Worm (Caenorhabditis elegans): ENCODE results near the gene nas-38.

The nas-38 gene

ce11 chrX:535728-536127 lies 22.2 kb upstream of the nas-38 start, which contains the start of gene F28C10.3 (continued):
- TF ChIP-seq eyg-1 (tag; optimal IDR thresholded peaks at IDR 0.05) (no peak), T23F11.4 (GFP tag; optimal IDR thresholded peaks at IDR 0.05) (no peak), ceh-24 (tag; optimal IDR thresholded peaks at IDR 0.05) (no peak), sox-2 (GFP tag; IDR thresholded peaks at IDR 0.05) (no peak), nfya-1 (tag; optimal IDR thresholded peaks at IDR 0.05) (peak; percentile 81), hlh-6 (tag; optimal IDR thresholded peaks at IDR 0.05) (no peak), lin-11 (tag; optimal IDR thresholded peaks at IDR 0.05) (no peak), pros-1 (tag; optimal IDR thresholded peaks at IDR 0.05) (peak; percentile 2), dve-1 (tag; optimal IDR thresholded peaks at IDR 0.05) (peak; percentile 33), pha-4 (tag; optimal IDR thresholded peaks at IDR 0.05) (no peak), ceh-45 (GFP tag; IDR thresholded peaks at IDR 0.05) (no peak), unc-55 (GFP tag; optimal IDR thresholded peaks at IDR 0.05) (peak; percentile 91), dmd-4 (tag; optimal IDR thresholded peaks at IDR 0.05; ENCODE audit: borderline replicate concordance) (peak; percentile 11), ets-4 (tag; optimal IDR thresholded peaks at IDR 0.05) (no peak), fax-1 (tag; optimal IDR thresholded peaks at IDR 0.05) (no peak), C38D4.7 (GFP tag; optimal IDR thresholded peaks at IDR 0.05) (no peak), nhr-11 (tag; optimal IDR thresholded peaks at IDR 0.05) (no peak), elt-4 (tag; optimal IDR thresholded peaks at IDR 0.05) (no peak), syd-9 (tag; optimal IDR thresholded peaks at IDR 0.05) (no peak), ceh-18 (tag; optimal IDR thresholded peaks at IDR 0.05) (peak; percentile 58), ceh-19 (GFP tag; optimal IDR thresholded peaks at IDR 0.05) (no peak), unc-3 (GFP tag; conservative IDR thresholded peaks at IDR 0.05) (no peak), unc-3 (tag; optimal IDR thresholded peaks at IDR 0.05) (no peak), unc-86 (tag; optimal IDR thresholded peaks at IDR 0.05) (no peak), ceh-2 (tag; optimal IDR thresholded peaks at IDR 0.05) (no peak), F13H6.1 (tag; optimal IDR thresholded peaks at IDR 0.05) (no peak), sox-4 (tag; optimal IDR thresholded peaks at IDR 0.05) (no peak), pat-9 (tag; optimal IDR thresholded peaks at IDR 0.05) (no peak), hlh-13 (GFP tag; optimal IDR thresholded peaks at IDR 0.05) (no peak), ref-2 (tag; optimal IDR thresholded peaks at IDR 0.05) (peak; percentile 66), pha-2 (tag; optimal IDR thresholded peaks at IDR 0.05) (no peak), hlh-15 (tag; optimal IDR thresholded peaks at IDR 0.05) (no peak), sdc-2 (tag; optimal IDR thresholded peaks at IDR 0.05) (peak; percentile 73), nhr-232 (tag; optimal IDR thresholded peaks at IDR 0.05) (no peak), ztf-16 (tag; optimal IDR thresholded peaks at IDR 0.05) (no peak), K09A11.1 (tag; optimal IDR thresholded peaks at IDR 0.05; ENCODE audit: insufficient read depth) (no peak), ceh-22 (tag; optimal IDR thresholded peaks at IDR 0.05) (no peak), tbx-7 (tag; optimal IDR thresholded peaks at IDR 0.05) (no peak), madf-2 (tag; optimal IDR thresholded peaks at IDR 0.05) (no peak), gmeb-2 (tag; optimal IDR thresholded peaks at IDR 0.05) (no peak), pax-1 (tag; optimal IDR thresholded peaks at IDR 0.05) (no peak), elt-2 (tag; optimal IDR thresholded peaks at IDR 0.05) (no peak), K02D7.2 (tag; optimal IDR thresholded peaks at IDR 0.05) (no peak), mec-3 (tag; optimal IDR thresholded peaks at IDR 0.05; ENCODE audit: borderline replicate concordance) (no peak), odd-2 (tag; optimal IDR thresholded peaks at IDR 0.05) (no peak), ama-1 (optimal IDR thresholded peaks at IDR 0.05) (no peak), C08G9.2 (tag; optimal IDR thresholded peaks at IDR 0.05) (peak; percentile 41), ceh-30 (tag; optimal IDR thresholded peaks at IDR 0.05) (no peak), pag-3 (tag; optimal IDR thresholded peaks at IDR 0.05; ENCODE audit: borderline replicate concordance) (no peak), tbx-2 (tag; optimal IDR thresholded peaks at IDR 0.05) (peak; percentile 71), ceh-34 (tag; optimal IDR thresholded peaks at IDR 0.05) (peak; percentile 48)
